Worm (Caenorhabditis elegans): ENCODE results near the gene ttbk-8.1.

ce11 chrIV:13492271-13492670, 20.2 kb downstream of the ttbk-8.1 start, which contains the start of gene Y45F10A.7:
- no peak for TF ChIP-seq ceh-36 (tag; optimal IDR thresholded peaks at IDR 0.05)
- TF ChIP-seq ceh-13 (GFP tag; optimal IDR thresholded peaks at IDR 0.05) = no peak
- no peak for TF ChIP-seq aly-1 (tag; optimal IDR thresholded peaks at IDR 0.05)
- no peak for TF ChIP-seq tbx-11 (GFP tag; IDR thresholded peaks at IDR 0.05)
- no peak for TF ChIP-seq pes-1 (GFP tag; IDR thresholded peaks at IDR 0.05)
- TF ChIP-seq hmbx-1 (tag; optimal IDR thresholded peaks at IDR 0.05) = no peak
- no peak for TF ChIP-seq ama-1 (optimal IDR thresholded peaks at IDR 0.05)
- TF ChIP-seq B0310.2 (tag; optimal IDR thresholded peaks at IDR 0.05) = no peak
- no peak for TF ChIP-seq flt-1 (GFP tag; IDR thresholded peaks at IDR 0.05)
